Fruit fly (Drosophila melanogaster): ENCODE data around the gene HDAC11.

DNA sequence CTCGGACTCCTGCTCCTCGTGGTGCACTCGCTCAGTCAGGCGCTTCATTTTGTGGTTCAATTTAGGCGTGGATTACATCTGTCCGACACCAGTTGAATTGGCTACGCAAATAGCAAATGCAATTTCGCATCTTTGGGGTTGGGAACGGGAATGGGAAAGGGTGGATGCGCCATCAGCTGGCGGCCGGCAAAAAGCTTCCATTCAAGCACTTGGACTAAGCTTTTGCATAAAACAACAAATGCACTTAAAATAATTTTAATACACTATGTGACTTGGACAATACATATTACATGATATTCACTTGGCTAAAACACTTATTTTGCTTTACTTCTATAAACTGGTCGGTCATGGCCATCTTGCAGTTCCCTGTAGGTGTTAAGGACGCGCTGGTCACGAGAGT lies at the start of gene HDAC11:
- TF ChIP-seq net (GFP tag; optimal IDR thresholded peaks at IDR 0.05) (no peak), achi (GFP tag; optimal IDR thresholded peaks at IDR 0.05) (no peak), acj6 (GFP tag; optimal IDR thresholded peaks at IDR 0.05) (no peak), CG10669 (GFP tag; optimal IDR thresholded peaks at IDR 0.05) (no peak), Sox14 (GFP tag; optimal IDR thresholded peaks at IDR 0.05) (no peak), CG3032 (tag; optimal IDR thresholded peaks at IDR 0.05) (no peak)
